Fruit fly (Drosophila melanogaster) whole organism, wandering third instar larva: ENCODE results near the gene SelG.

Experiments used
- CG32264 ChIP-seq: fragments of 200-800 bp; sonication (Bioruptor generic); optimal IDR thresholded peaks from 2 replicates; lab custom pipeline; 2016; ENCODE audit warnings: missing biosample characterization, missing genetic modification characterization
- CG9705 ChIP-seq: fragments of 200-800 bp; sonication (Bioruptor generic); optimal IDR thresholded peaks from 2 replicates; lab custom pipeline; 2018; ENCODE audit warnings: missing biosample characterization, mild to moderate bottlenecking, missing genetic modification characterization
- CrebA ChIP-seq: fragments of 200-800 bp; sonication (Bioruptor generic); optimal IDR thresholded peaks from 2 replicates; lab custom pipeline; 2016; ENCODE audit warnings: missing biosample characterization, mild to moderate bottlenecking, missing genetic modification characterization, borderline replicate concordance
- Dif ChIP-seq: fragments of 200-275, 200-300 bp; sonication (Bioruptor generic); optimal IDR thresholded peaks from 2 replicates; lab custom pipeline; 2018; ENCODE audit warnings: missing biosample characterization, missing genetic modification characterization; ENCODE audit not compliant: partially characterized antibody
- GATAd ChIP-seq: sonication (Bioruptor generic); optimal IDR thresholded peaks from 2 replicates; lab custom pipeline; 2016; ENCODE audit warnings: missing biosample characterization, missing genetic modification characterization
- HLH106 ChIP-seq: fragments of 200-800 bp; optimal IDR thresholded peaks from 3 replicates; lab custom pipeline; 2019; ENCODE audit warnings: missing biosample characterization, mild to moderate bottlenecking, missing genetic modification characterization, moderate library complexity
- Hnf4 ChIP-seq: fragments of 200-800 bp; sonication (Bioruptor generic); optimal IDR thresholded peaks from 2 replicates; lab custom pipeline; 2016; ENCODE audit warnings: missing biosample characterization, mild to moderate bottlenecking, missing genetic modification characterization
- Hr78 ChIP-seq: fragments of >200 bp; optimal IDR thresholded peaks from 2 replicates; lab custom pipeline; 2017; ENCODE audit warnings: missing biosample characterization, missing genetic modification characterization
- Hr83 ChIP-seq: fragments of 200-300 bp; sonication (Bioruptor generic); optimal IDR thresholded peaks from 2 replicates; lab custom pipeline; 2016; ENCODE audit warnings: missing biosample characterization, mild to moderate bottlenecking, missing genetic modification characterization, moderate library complexity; ENCODE audit not compliant: poor library complexity, severe bottlenecking
- Mio ChIP-seq: sonication (Bioruptor generic); optimal IDR thresholded peaks from 2 replicates; lab custom pipeline; 2016; ENCODE audit warnings: missing biosample characterization, missing genetic modification characterization
- N ChIP-seq: fragments of >200 bp; optimal IDR thresholded peaks from 2 replicates; lab custom pipeline; 2018; ENCODE audit warnings: missing biosample characterization, missing external identifiers, missing genetic modification characterization
- OdsH ChIP-seq: fragments of 200-800 bp; sonication (Bioruptor generic); optimal IDR thresholded peaks from 2 replicates; lab custom pipeline; 2016; ENCODE audit warnings: missing biosample characterization, mild to moderate bottlenecking, missing genetic modification characterization
- Rel ChIP-seq, 2 experiments: fragments of 200-800 bp; sonication (Bioruptor generic) in 1 of 2; optimal IDR thresholded peaks; 2 replicates in 1 of 2; 3 replicates in 1 of 2; lab custom pipeline; 2016 to 2019; ENCODE audit warnings: mild to moderate bottlenecking in 2 of 2, missing biosample characterization in 2 of 2, missing genetic modification characterization in 2 of 2, moderate library complexity in 1 of 2
- Sp1 ChIP-seq: fragments of 200-800 bp; sonication (Bioruptor generic); optimal IDR thresholded peaks from 3 replicates; lab custom pipeline; 2019; ENCODE audit warnings: missing biosample characterization, mild to moderate bottlenecking, missing genetic modification characterization, moderate library complexity
- Vsx2 ChIP-seq: fragments of 200-300, 225-300 bp; sonication (Bioruptor generic); optimal IDR thresholded peaks from 2 replicates; lab custom pipeline; 2018; ENCODE audit warnings: missing biosample characterization, missing genetic modification characterization; ENCODE audit not compliant: partially characterized antibody
- dl ChIP-seq, 2 experiments: fragments of 175-275, 200-275 bp in 1 of 2; fragments of 200-275 bp in 1 of 2; sonication (Bioruptor generic); optimal IDR thresholded peaks; lab custom pipeline; 2018; ENCODE audit warnings: mild to moderate bottlenecking in 2 of 2, missing biosample characterization in 2 of 2, missing genetic modification characterization in 2 of 2, moderate library complexity in 2 of 2; ENCODE audit not compliant: partially characterized antibody in 2 of 2, insufficient read depth in 1 of 2
- dmrt93B ChIP-seq: fragments of 200-800 bp; sonication (Bioruptor generic); optimal IDR thresholded peaks from 2 replicates; lab custom pipeline; 2018; ENCODE audit warnings: missing biosample characterization, mild to moderate bottlenecking, missing genetic modification characterization
- dsf ChIP-seq: sonication (Bioruptor generic); optimal IDR thresholded peaks from 2 replicates; lab custom pipeline; 2016; ENCODE audit warnings: missing biosample characterization, missing genetic modification characterization, borderline replicate concordance
- foxo ChIP-seq, 2 experiments: fragments of 200-800 bp; sonication (Bioruptor generic); optimal IDR thresholded peaks; 2 replicates in 1 of 2; 3 replicates in 1 of 2; lab custom pipeline; 2016 to 2017; ENCODE audit warnings: missing biosample characterization in 2 of 2, missing genetic modification characterization in 2 of 2
- fru ChIP-seq: fragments of 200-800 bp; sonication (Bioruptor generic); optimal IDR thresholded peaks from 3 replicates; lab custom pipeline; 2016; ENCODE audit warnings: missing biosample characterization, mild to moderate bottlenecking, missing genetic modification characterization
- h ChIP-seq: fragments of 200-800 bp; sonication (Bioruptor generic); optimal IDR thresholded peaks from 3 replicates; lab custom pipeline; 2016; ENCODE audit warnings: missing biosample characterization, mild to moderate bottlenecking, missing genetic modification characterization
- jim ChIP-seq: fragments of 175-275, 200-325 bp; sonication (Bioruptor generic); optimal IDR thresholded peaks from 2 replicates; lab custom pipeline; 2016; ENCODE audit warnings: missing biosample characterization, mild to moderate bottlenecking, missing genetic modification characterization
- pan ChIP-seq: fragments of >200 bp; optimal IDR thresholded peaks from 2 replicates; lab custom pipeline; 2017
- psq ChIP-seq: fragments of 200-800 bp; sonication (Bioruptor generic); optimal IDR thresholded peaks from 3 replicates; lab custom pipeline; 2017; ENCODE audit warnings: missing biosample characterization, mild to moderate bottlenecking, missing genetic modification characterization, moderate library complexity
- rgr ChIP-seq: fragments of 200-800 bp; sonication (Bioruptor generic); optimal IDR thresholded peaks from 3 replicates; lab custom pipeline; 2016; ENCODE audit warnings: missing biosample characterization, mild to moderate bottlenecking, missing genetic modification characterization
- sage ChIP-seq: fragments of 200-800 bp; sonication (Bioruptor generic); optimal IDR thresholded peaks from 2 replicates; lab custom pipeline; 2016; ENCODE audit warnings: missing biosample characterization, mild to moderate bottlenecking, missing genetic modification characterization
- sv ChIP-seq: fragments of 200-800 bp; sonication (Bioruptor generic); optimal IDR thresholded peaks from 3 replicates; lab custom pipeline; 2016; ENCODE audit warnings: missing biosample characterization, missing genetic modification characterization
- usp ChIP-seq: fragments of >200 bp; optimal IDR thresholded peaks from 2 replicates; lab custom pipeline; 2017; ENCODE audit warnings: missing biosample characterization, missing genetic modification characterization

SelG gene

dm6 chrX:11868866-11869265 lies 18.2 kb upstream of the SelG start, which contains the start of the genes Nrd1 and CG1847:
Nrd1 (minus strand) TSS chrX:11868893.
CG1847 (plus strand) TSS chrX:11869170.
- TF ChIP-seq CG9705 (GFP tag; lab: Kevin White, UChicago): no peak
- no peak for TF ChIP-seq sv (GFP tag; lab: Kevin White, UChicago)
- TF ChIP-seq h: no peak
- no peak for TF ChIP-seq rgr (GFP tag; lab: Kevin White, UChicago)
- no peak for TF ChIP-seq sage (GFP tag; lab: Kevin White, UChicago)
- TF ChIP-seq psq (GFP tag; lab: Kevin White, UChicago): no peak
- no peak for TF ChIP-seq jim (GFP tag; lab: Kevin White, UChicago)
- no peak for TF ChIP-seq pan (lab: Kevin White, UChicago)
- TF ChIP-seq GATAd (GFP tag; lab: Kevin White, UChicago): no peak
- no peak for TF ChIP-seq CG32264 (GFP tag; lab: Kevin White, UChicago)

dm6 chrX:11872517-11872916 lies 14.6 kb upstream of the SelG start, which contains the start of gene BORCS5:
BORCS5 (minus strand) TSS chrX:11872779.
- TF ChIP-seq Rel (GFP tag; optimal IDR thresholded peaks at IDR 0.05; lab: Kevin White, UChicago) (no peak), Rel (tag; optimal IDR thresholded peaks at IDR 0.05; lab: Kevin White, UChicago) (peak; percentile 86), fru (no peak), Hr78 (peak; percentile 4), N (peak; percentile 85)
- TF ChIP-seq, all 38 proteins: peak for 3

DNA sequence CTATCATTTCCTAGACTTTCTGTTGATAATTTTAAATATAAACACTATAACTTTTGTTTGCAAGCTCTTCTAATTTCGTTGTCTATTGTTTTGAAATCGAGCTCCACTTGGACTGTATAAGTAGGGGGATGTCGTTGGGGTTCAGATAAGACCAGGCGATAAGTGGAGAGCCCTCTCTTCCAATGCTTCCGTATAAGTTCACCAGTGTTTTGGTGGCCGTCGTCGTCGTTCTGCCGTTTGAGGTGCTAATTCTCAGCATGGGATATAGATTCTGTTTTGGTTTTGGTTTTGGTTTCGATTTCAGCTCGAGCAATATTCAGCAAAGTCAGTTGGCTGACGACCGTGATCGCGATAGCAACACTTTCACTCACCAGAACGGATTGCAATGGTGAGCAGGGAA lies 14.0 kb upstream of the SelG start, which contains the start of gene CG15739:
Gene CG15739 (plus strand): TSS at position 204 of the 400 bp plus-strand sequence.
- TF ChIP-seq dsf: no peak
- no peak for TF ChIP-seq foxo (GFP tag; optimal IDR thresholded peaks at IDR 0.05; lab: Kevin White, UChicago)
- TF ChIP-seq dl (GFP tag; optimal IDR thresholded peaks at IDR 0.05; lab: Kevin White, UChicago; ENCODE audit: insufficient read depth in 1 of 2, partially characterized antibody in 2 of 2): no peak
- TF ChIP-seq CG32264 (GFP tag; lab: Kevin White, UChicago): no peak
- no peak for TF ChIP-seq Vsx2 (GFP tag; lab: Kevin White, UChicago)
- TF ChIP-seq Rel (GFP tag; optimal IDR thresholded peaks at IDR 0.05; lab: Kevin White, UChicago): no peak
- TF ChIP-seq Rel (tag; optimal IDR thresholded peaks at IDR 0.05; lab: Kevin White, UChicago): no peak
- TF ChIP-seq Hnf4: no peak
- TF ChIP-seq CG9705 (GFP tag; lab: Kevin White, UChicago): no peak
- TF ChIP-seq sv (GFP tag; lab: Kevin White, UChicago): no peak
- TF ChIP-seq dmrt93B (GFP tag; lab: Kevin White, UChicago): no peak

dm6 chrX:11875146-11875830 lies 11.8 kb upstream of the SelG start:
- TF ChIP-seq Hr78 (no peak), usp (GFP tag; lab: Kevin White, UChicago) (no peak), OdsH (GFP tag; lab: Kevin White, UChicago) (no peak), psq (GFP tag; lab: Kevin White, UChicago) (no peak), fru (no peak), Rel (GFP tag; optimal IDR thresholded peaks at IDR 0.05; lab: Kevin White, UChicago) (no peak), Rel (tag; optimal IDR thresholded peaks at IDR 0.05; lab: Kevin White, UChicago) (no peak), Vsx2 (GFP tag; lab: Kevin White, UChicago) (no peak), sage (GFP tag; lab: Kevin White, UChicago) (no peak)

dm6 chrX:11877165-11877564 lies 9.9 kb upstream of the SelG start, which contains the start of gene CG10352:
CG10352 (minus strand) TSS chrX:11877168.
- TF ChIP-seq Hr83 (no peak), Mio (GFP tag; lab: Kevin White, UChicago) (no peak), Sp1 (no peak), CrebA (GFP tag; lab: Kevin White, UChicago) (no peak), Dif (GFP tag; lab: Kevin White, UChicago) (no peak), sv (GFP tag; lab: Kevin White, UChicago) (no peak), sage (GFP tag; lab: Kevin White, UChicago) (no peak), HLH106 (no peak), Rel (GFP tag; optimal IDR thresholded peaks at IDR 0.05; lab: Kevin White, UChicago) (no peak), Rel (tag; optimal IDR thresholded peaks at IDR 0.05; lab: Kevin White, UChicago) (no peak), psq (GFP tag; lab: Kevin White, UChicago) (no peak)
